Worm (Caenorhabditis elegans) whole organism, early embryonic: Measurements from ENCODE around the gene R09H10.2.

Experiments
- F13C5.2 ChIP-seq: sonication (generic microtip); optimal IDR thresholded peaks from 2 replicates; lab custom pipeline; 2017; ENCODE audit warnings: mild to moderate bottlenecking, missing genetic modification characterization, inconsistent platforms, missing compliant biosample characterization
- aly-1 ChIP-seq: sonication (generic microtip); optimal IDR thresholded peaks from 2 replicates; lab custom pipeline; 2016; ENCODE audit warnings: missing genetic modification characterization, missing compliant biosample characterization
- ama-1 ChIP-seq: fragments of 150-350 bp; optimal IDR thresholded peaks from 2 replicates; lab custom pipeline; 2014
- ceh-13 ChIP-seq: fragments of 200-800 bp; sonication (Bioruptor generic); optimal IDR thresholded peaks from 2 replicates; lab custom pipeline; 2018; ENCODE audit warnings: mild to moderate bottlenecking, missing genetic modification characterization, missing compliant biosample characterization
- ceh-36 ChIP-seq: sonication (generic microtip); optimal IDR thresholded peaks from 2 replicates; lab custom pipeline; 2016; ENCODE audit warnings: missing genetic modification characterization, inconsistent platforms, missing compliant biosample characterization
- ets-7 ChIP-seq: sonication (generic microtip); optimal IDR thresholded peaks from 2 replicates; lab custom pipeline; 2016; ENCODE audit warnings: missing genotype, missing genetic modification characterization, missing compliant biosample characterization
- flt-1 ChIP-seq: fragments of 200-800 bp; sonication (Bioruptor generic); IDR thresholded peaks from 2 replicates; pipeline ENCODE4 v1.3.6; 2022; ENCODE audit warnings: missing genetic modification characterization, missing compliant biosample characterization
- hnd-1 ChIP-seq: sonication (generic microtip); optimal IDR thresholded peaks from 2 replicates; lab custom pipeline; 2016; ENCODE audit warnings: missing genetic modification characterization, missing compliant biosample characterization
- pes-1 ChIP-seq: fragments of 200-800 bp; sonication (Bioruptor generic); IDR thresholded peaks from 2 replicates; pipeline ENCODE4 v1.3.6; 2022; ENCODE audit warnings: missing genetic modification reagents, missing genetic modification characterization, missing compliant biosample characterization
- scrt-1 ChIP-seq: fragments of 200-800 bp; sonication (Bioruptor generic); IDR thresholded peaks from 2 replicates; pipeline ENCODE4 v1.3.6; 2022; ENCODE audit warnings: missing genetic modification characterization, missing compliant biosample characterization
- tbx-11 ChIP-seq: fragments of 200-800 bp; sonication (Bioruptor generic); IDR thresholded peaks from 2 replicates; pipeline ENCODE4 v1.3.6; 2022; ENCODE audit warnings: missing genetic modification characterization, missing compliant biosample characterization
- tbx-37 ChIP-seq: fragments of 200-800 bp; sonication (Bioruptor generic); conservative IDR thresholded peaks from 2 replicates; pipeline ENCODE4 v1.3.6; 2022; ENCODE audit warnings: missing genetic modification reagents, missing genetic modification characterization, missing compliant biosample characterization
- tra-4 ChIP-seq: sonication (generic microtip); optimal IDR thresholded peaks from 2 replicates; lab custom pipeline; 2017; ENCODE audit warnings: missing genetic modification characterization, missing compliant biosample characterization

DNA sequence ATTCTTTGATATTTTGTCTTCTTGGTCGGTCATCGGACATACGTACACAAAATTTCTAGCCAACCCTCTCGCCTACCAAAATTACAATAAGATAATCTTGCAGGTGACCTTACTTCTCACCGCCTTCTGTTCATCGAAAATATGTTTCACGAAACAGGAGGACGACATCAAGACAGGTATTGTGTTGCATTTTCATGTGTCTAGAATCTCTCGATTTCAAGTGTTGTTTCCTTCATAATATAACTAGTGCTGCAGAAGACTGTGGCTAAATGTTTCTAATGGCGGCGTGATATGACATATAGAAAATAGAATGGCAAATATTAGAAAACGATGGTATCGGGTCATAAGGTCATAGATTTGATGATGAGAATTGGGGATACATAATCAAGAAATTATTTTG, 14.4 kb downstream of the R09H10.2 start:
- TF ChIP-seq F13C5.2 (tag; lab: Kevin White, UChicago) (no peak), ama-1 (lab: Kevin White, UChicago) (no peak), tbx-11 (no peak), aly-1 (tag; lab: Kevin White, UChicago) (no peak), hnd-1 (no peak), ceh-36 (tag; lab: Kevin White, UChicago) (no peak), pes-1 (GFP tag; lab: Robert Waterston, UW) (no peak), flt-1 (GFP tag; lab: Robert Waterston, UW) (no peak), ceh-13 (GFP tag; lab: Kevin White, UChicago) (no peak), ets-7 (tag; lab: Kevin White, UChicago) (no peak), tra-4 (tag; lab: Kevin White, UChicago) (no peak), tbx-37 (GFP tag; lab: Robert Waterston, UW) (no peak), scrt-1 (no peak)
